Fruit fly (Drosophila melanogaster): Measurements from ENCODE around the gene snky.

snky gene

dm6 chr3L:13214603-13215453 lies 40.5 kb downstream of the snky start:
- no peak for TF ChIP-seq ttk (optimal IDR thresholded peaks at IDR 0.05)
- TF ChIP-seq insv (optimal IDR thresholded peaks at IDR 0.05) = no peak
- no peak for TF ChIP-seq h (optimal IDR thresholded peaks at IDR 0.05)
- no peak for TF ChIP-seq psq (optimal IDR thresholded peaks at IDR 0.05)
- no peak for TF ChIP-seq Sin3A (optimal IDR thresholded peaks at IDR 0.05)
- TF ChIP-seq Myc (optimal IDR thresholded peaks at IDR 0.05) = no peak

DNA sequence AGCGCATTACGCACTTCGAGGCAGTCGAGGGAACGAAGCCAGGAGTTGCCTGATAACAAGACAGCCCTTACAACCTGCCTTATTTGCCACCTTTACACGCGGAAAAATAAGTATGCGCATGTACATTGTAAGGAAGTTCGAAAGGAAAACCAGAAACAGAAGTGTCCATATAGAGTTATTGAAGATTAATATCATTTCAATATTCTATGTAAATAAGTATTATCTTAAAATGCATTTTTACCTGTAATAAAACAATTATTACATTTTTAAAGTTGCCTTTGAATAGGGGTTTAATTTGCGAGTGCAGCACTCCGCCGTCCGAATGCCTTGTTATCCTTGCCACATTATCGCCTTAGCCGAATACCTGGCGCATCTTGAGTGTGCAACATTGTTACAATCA lies 43.1 kb downstream of the snky start:
- no peak for TF ChIP-seq ttk (optimal IDR thresholded peaks at IDR 0.05)
- TF ChIP-seq Myc (optimal IDR thresholded peaks at IDR 0.05) = no peak
- TF ChIP-seq insv (optimal IDR thresholded peaks at IDR 0.05) = no peak
- no peak for TF ChIP-seq Sin3A (optimal IDR thresholded peaks at IDR 0.05)
- no peak for TF ChIP-seq psq (optimal IDR thresholded peaks at IDR 0.05)
- no peak for TF ChIP-seq h (optimal IDR thresholded peaks at IDR 0.05)

- no peak for TF ChIP-seq Sin3A (optimal IDR thresholded peaks at IDR 0.05)
- TF ChIP-seq psq (optimal IDR thresholded peaks at IDR 0.05) = no peak
- no peak for TF ChIP-seq insv (optimal IDR thresholded peaks at IDR 0.05)
- no peak for TF ChIP-seq ttk (optimal IDR thresholded peaks at IDR 0.05)
- no peak for TF ChIP-seq h (optimal IDR thresholded peaks at IDR 0.05)
- no peak for TF ChIP-seq Myc (optimal IDR thresholded peaks at IDR 0.05)
These were observed 43.7 kb downstream of the snky start for dm6 chr3L:13217968-13218367.

DNA sequence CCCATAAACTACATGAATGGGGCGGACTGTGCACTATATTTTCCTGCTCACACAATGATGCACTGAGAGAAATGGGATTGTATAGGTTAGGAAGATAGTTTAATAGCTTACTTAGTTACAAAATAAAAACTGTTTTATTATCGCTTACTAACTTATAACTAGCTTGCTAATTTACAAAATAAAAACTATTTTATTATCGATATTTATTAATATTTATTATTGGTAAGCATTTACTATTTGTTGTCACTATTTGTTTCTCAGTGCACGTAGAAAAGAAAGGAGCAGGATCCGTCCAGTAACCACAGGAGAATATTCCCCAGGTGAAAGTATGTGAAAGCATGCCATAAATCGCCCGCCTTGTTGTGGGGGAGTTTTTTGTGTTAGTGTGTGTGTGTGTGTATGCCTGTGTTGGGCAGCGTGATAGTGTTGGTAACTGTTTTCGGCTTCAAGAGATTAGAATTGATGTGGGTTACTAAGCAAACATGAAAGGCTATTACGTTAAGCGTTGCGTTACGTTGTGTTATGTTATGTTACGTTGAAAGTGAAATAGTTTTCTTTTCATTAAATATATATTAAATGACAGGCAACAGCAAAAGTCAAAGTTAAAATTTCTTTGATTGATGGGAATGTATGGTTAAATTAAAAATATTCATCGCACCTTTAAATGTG lies 49.2 kb downstream of the snky start:
- TF ChIP-seq h (optimal IDR thresholded peaks at IDR 0.05) = no peak
- TF ChIP-seq ttk (optimal IDR thresholded peaks at IDR 0.05) = no peak
- no peak for TF ChIP-seq insv (optimal IDR thresholded peaks at IDR 0.05)
- no peak for TF ChIP-seq Sin3A (optimal IDR thresholded peaks at IDR 0.05)
- TF ChIP-seq Myc (optimal IDR thresholded peaks at IDR 0.05) = no peak
- TF ChIP-seq psq (optimal IDR thresholded peaks at IDR 0.05) = no peak

All from Kc167 (cell line).